Fruit fly (Drosophila melanogaster) whole organism, embryonic: ENCODE data around the gene CG2747.

ENCODE experiments used
- Atf-2 ChIP-seq: fragments of 200-800 bp; sonication (Bioruptor generic); optimal IDR thresholded peaks from 2 replicates; lab custom pipeline; 2016; ENCODE audit warnings: missing biosample characterization, missing genetic modification characterization
- CG11560 ChIP-seq: fragments of 200-800 bp; sonication (Bioruptor generic); IDR thresholded peaks from 3 replicates; pipeline ENCODE4 v1.3.6; 2022; ENCODE audit warnings: missing biosample characterization, missing genetic modification characterization
- Mad ChIP-seq: fragments of 200-800 bp; sonication (Bioruptor generic); optimal IDR thresholded peaks from 2 replicates; lab custom pipeline; 2016; ENCODE audit warnings: missing biosample characterization, missing genetic modification characterization
- caup ChIP-seq: fragments of 200-800 bp; sonication (Bioruptor generic); optimal IDR thresholded peaks from 3 replicates; lab custom pipeline; 2017; ENCODE audit warnings: missing biosample characterization, mild to moderate bottlenecking, missing genetic modification characterization, moderate library complexity; ENCODE audit not compliant: severe bottlenecking
- psq ChIP-seq: fragments of 200-800 bp; sonication (Bioruptor generic); optimal IDR thresholded peaks from 2 replicates; lab custom pipeline; 2017; ENCODE audit warnings: missing biosample characterization, missing genetic modification characterization

dm6 chr3R:7978379-7979009, 52.1 kb downstream of the CG2747 start, which contains the start of the genes CD98hc and Os-C:
- TF ChIP-seq Mad (GFP tag; lab: Kevin White, UChicago) (no peak), CG11560 (tag; lab: Robert Waterston, UW) (no peak), psq (GFP tag; lab: Kevin White, UChicago) (no peak), Atf-2 (GFP tag; lab: Kevin White, UChicago) (no peak), caup (GFP tag; lab: Kevin White, UChicago) (no peak)
